Worm (Caenorhabditis elegans): ENCODE data around the gene Y61A9LA.4.

Y61A9LA.4 gene

ce11 chrV:4524327-4524726 is 36.2 kb upstream of the Y61A9LA.4 start:
- TF ChIP-seq nhr-11 (tag; optimal IDR thresholded peaks at IDR 0.05), result no peak
- TF ChIP-seq pag-3 (tag; optimal IDR thresholded peaks at IDR 0.05; ENCODE audit: borderline replicate concordance), result no peak
- TF ChIP-seq rnt-1 (tag; optimal IDR thresholded peaks at IDR 0.05), result no peak
- no peak for TF ChIP-seq madf-2 (tag; optimal IDR thresholded peaks at IDR 0.05)
- no peak for TF ChIP-seq sdc-2 (tag; optimal IDR thresholded peaks at IDR 0.05)
- no peak for TF ChIP-seq ahr-1 (tag; optimal IDR thresholded peaks at IDR 0.05)
- no peak for TF ChIP-seq ceh-48 (tag; optimal IDR thresholded peaks at IDR 0.05)
- no peak for TF ChIP-seq sox-2 (GFP tag; IDR thresholded peaks at IDR 0.05)
- TF ChIP-seq C08G9.2 (tag; optimal IDR thresholded peaks at IDR 0.05), result no peak
- TF ChIP-seq unc-55 (GFP tag; optimal IDR thresholded peaks at IDR 0.05), result no peak
- TF ChIP-seq sox-4 (tag; optimal IDR thresholded peaks at IDR 0.05), result no peak
- TF ChIP-seq ceh-9 (tag; optimal IDR thresholded peaks at IDR 0.05), result no peak

- TF ChIP-seq eyg-1 (tag; optimal IDR thresholded peaks at IDR 0.05) (no peak), ceh-6 (GFP tag; optimal IDR thresholded peaks at IDR 0.05) (no peak), ama-1 (optimal IDR thresholded peaks at IDR 0.05) (no peak), ceh-9 (tag; optimal IDR thresholded peaks at IDR 0.05) (no peak), ceh-14 (tag; optimal IDR thresholded peaks at IDR 0.05) (no peak), unc-42 (tag; optimal IDR thresholded peaks at IDR 0.05) (no peak), elt-2 (tag; optimal IDR thresholded peaks at IDR 0.05) (no peak), pqm-1 (tag; optimal IDR thresholded peaks at IDR 0.05) (no peak), unc-86 (tag; optimal IDR thresholded peaks at IDR 0.05) (no peak), npax-4 (tag; optimal IDR thresholded peaks at IDR 0.05) (no peak), pros-1 (tag; optimal IDR thresholded peaks at IDR 0.05) (no peak), unc-55 (GFP tag; optimal IDR thresholded peaks at IDR 0.05) (no peak), tbx-7 (tag; optimal IDR thresholded peaks at IDR 0.05) (no peak), ahr-1 (tag; optimal IDR thresholded peaks at IDR 0.05) (no peak), dve-1 (tag; optimal IDR thresholded peaks at IDR 0.05) (no peak), ceh-24 (tag; optimal IDR thresholded peaks at IDR 0.05) (no peak), gmeb-2 (tag; optimal IDR thresholded peaks at IDR 0.05) (no peak)
Measured at ce11 chrV:4525106-4525505, 35.4 kb upstream of the Y61A9LA.4 start.

ce11 chrV:4525512-4525911 is 35.0 kb upstream of the Y61A9LA.4 start:
- TF ChIP-seq tbx-2 (tag; optimal IDR thresholded peaks at IDR 0.05), result peak; percentile 19
- TF ChIP-seq nhr-11 (tag; optimal IDR thresholded peaks at IDR 0.05), result no peak

- TF ChIP-seq che-1 (tag; optimal IDR thresholded peaks at IDR 0.05), result no peak
- TF ChIP-seq dmd-4 (tag; optimal IDR thresholded peaks at IDR 0.05; ENCODE audit: borderline replicate concordance), result peak; percentile 17
- TF ChIP-seq ceh-34 (tag; optimal IDR thresholded peaks at IDR 0.05), result peak; percentile 36
- peak; percentile 9 for TF ChIP-seq ceh-2 (tag; optimal IDR thresholded peaks at IDR 0.05)
- peak; percentile 12 for TF ChIP-seq C38D4.7 (GFP tag; optimal IDR thresholded peaks at IDR 0.05)
- peak; percentile 22 for TF ChIP-seq unc-42 (tag; optimal IDR thresholded peaks at IDR 0.05)
- no peak for TF ChIP-seq pag-3 (tag; optimal IDR thresholded peaks at IDR 0.05; ENCODE audit: borderline replicate concordance)
- no peak for TF ChIP-seq unc-86 (tag; optimal IDR thresholded peaks at IDR 0.05)
- TF ChIP-seq nfya-1 (tag; optimal IDR thresholded peaks at IDR 0.05), result no peak
- peak; percentile 7 for TF ChIP-seq ceh-14 (tag; optimal IDR thresholded peaks at IDR 0.05)
- peak; percentile 49 for TF ChIP-seq ceh-18 (tag; optimal IDR thresholded peaks at IDR 0.05)
- TF ChIP-seq ref-2 (tag; optimal IDR thresholded peaks at IDR 0.05), result peak; percentile 1
Measured at ce11 chrV:4526801-4527425, 33.6 kb upstream of the Y61A9LA.4 start.

ce11 chrV:4527934-4528333 is 32.6 kb upstream of the Y61A9LA.4 start:
- TF ChIP-seq pha-4 (tag; optimal IDR thresholded peaks at IDR 0.05), result no peak
- TF ChIP-seq madf-2 (tag; optimal IDR thresholded peaks at IDR 0.05), result no peak
- TF ChIP-seq F13H6.1 (tag; optimal IDR thresholded peaks at IDR 0.05), result no peak
- TF ChIP-seq elt-2 (tag; optimal IDR thresholded peaks at IDR 0.05), result no peak
- no peak for TF ChIP-seq ceh-14 (tag; optimal IDR thresholded peaks at IDR 0.05)
- no peak for TF ChIP-seq odd-2 (tag; optimal IDR thresholded peaks at IDR 0.05)
- no peak for TF ChIP-seq ceh-30 (tag; optimal IDR thresholded peaks at IDR 0.05)

Measured in whole organism, late embryonic.